Worm (Caenorhabditis elegans) whole organism, mixed stage, embryonic: ENCODE measurements around the gene K07D4.9.

Experiments
- M03D4.4 ChIP-seq: sonication (generic microtip); optimal IDR thresholded peaks from 2 replicates; lab custom pipeline; 2017; ENCODE audit warnings: mild to moderate bottlenecking, missing genetic modification characterization, missing compliant biosample characterization
- bed-3 ChIP-seq: fragments of 200-800 bp; sonication (Bioruptor generic); optimal IDR thresholded peaks from 3 replicates; lab custom pipeline; 2018; ENCODE audit warnings: mild to moderate bottlenecking, missing genetic modification characterization, moderate library complexity, missing compliant biosample characterization
- blmp-1 ChIP-seq: fragments of 150-350 bp; optimal IDR thresholded peaks from 2 replicates; lab custom pipeline; 2014; ENCODE audit warnings: missing biosample characterization, missing genetic modification characterization
- ces-1 ChIP-seq: fragments of 150-350 bp; optimal IDR thresholded peaks from 2 replicates; lab custom pipeline; 2014; ENCODE audit warnings: missing biosample characterization, missing genetic modification reagents, missing genetic modification characterization
- elt-1 ChIP-seq: sonication (generic microtip); optimal IDR thresholded peaks from 2 replicates; lab custom pipeline; 2017; ENCODE audit warnings: missing genetic modification characterization, mild to moderate bottlenecking, missing compliant biosample characterization, antibody characterized with exemption, moderate library complexity, borderline replicate concordance; ENCODE audit not compliant: insufficient read depth
- flh-1 ChIP-seq: fragments of 200-800 bp; sonication (Bioruptor generic); optimal IDR thresholded peaks from 2 replicates; lab custom pipeline; 2018; ENCODE audit warnings: mild to moderate bottlenecking, missing genetic modification characterization, moderate library complexity, missing compliant biosample characterization
- ham-2 ChIP-seq: fragments of 200-800 bp; sonication (Bioruptor generic); optimal IDR thresholded peaks from 2 replicates; lab custom pipeline; 2018; ENCODE audit warnings: mild to moderate bottlenecking, missing genetic modification characterization, missing compliant biosample characterization
- hlh-1 ChIP-seq: fragments of 150-350 bp; optimal IDR thresholded peaks from 2 replicates; lab custom pipeline; 2014; ENCODE audit warnings: missing biosample characterization, missing genetic modification reagents, missing genetic modification characterization
- lin-13 ChIP-seq: fragments of 150-350 bp; optimal IDR thresholded peaks from 2 replicates; lab custom pipeline; 2014; ENCODE audit warnings: missing biosample characterization, missing genetic modification characterization
- lsy-2 ChIP-seq: fragments of 150-350 bp; optimal IDR thresholded peaks from 2 replicates; lab custom pipeline; 2014; ENCODE audit warnings: missing biosample characterization, missing genetic modification characterization
- mab-5 ChIP-seq: fragments of 150-350 bp; optimal IDR thresholded peaks from 2 replicates; lab custom pipeline; 2014; ENCODE audit warnings: missing biosample characterization, missing genetic modification characterization
- mep-1 ChIP-seq: fragments of 150-350 bp; optimal IDR thresholded peaks from 2 replicates; lab custom pipeline; 2017; ENCODE audit warnings: missing biosample characterization, missing genetic modification reagents, missing genetic modification characterization, inconsistent platforms
- mls-2 ChIP-seq: sonication (generic microtip); optimal IDR thresholded peaks from 2 replicates; lab custom pipeline; 2016; ENCODE audit warnings: mild to moderate bottlenecking, missing genetic modification characterization, moderate library complexity, missing compliant biosample characterization
- pha-4 ChIP-seq: fragments of 150-350 bp; optimal IDR thresholded peaks from 2 replicates; lab custom pipeline; 2018; ENCODE audit warnings: missing biosample characterization, missing genetic modification reagents, missing genetic modification characterization
- sptf-1 ChIP-seq: sonication (generic microtip); optimal IDR thresholded peaks from 2 replicates; lab custom pipeline; 2017; ENCODE audit warnings: mild to moderate bottlenecking, missing genetic modification characterization, moderate library complexity, missing compliant biosample characterization
- unc-120 ChIP-seq: sonication (generic microtip); optimal IDR thresholded peaks from 2 replicates; lab custom pipeline; 2017; ENCODE audit warnings: missing genetic modification characterization, missing compliant biosample characterization; ENCODE audit not compliant: poor library complexity, severe bottlenecking
- unc-39 ChIP-seq: fragments of 150-350 bp; optimal IDR thresholded peaks from 2 replicates; lab custom pipeline; 2014; ENCODE audit warnings: missing biosample characterization, missing genetic modification characterization

The K07D4.9 gene

ce11 chrII:4067258-4067657 is 38.9 kb downstream of the K07D4.9 start, which contains the start of gene W06A11.1:
Gene W06A11.1 (plus strand): TSS chrII:4067558.
- TF ChIP-seq ham-2 (GFP tag; lab: Kevin White, UChicago) (no peak), lsy-2 (no peak), mls-2 (tag; lab: Kevin White, UChicago) (no peak), bed-3 (GFP tag; lab: Kevin White, UChicago) (no peak)

DNA sequence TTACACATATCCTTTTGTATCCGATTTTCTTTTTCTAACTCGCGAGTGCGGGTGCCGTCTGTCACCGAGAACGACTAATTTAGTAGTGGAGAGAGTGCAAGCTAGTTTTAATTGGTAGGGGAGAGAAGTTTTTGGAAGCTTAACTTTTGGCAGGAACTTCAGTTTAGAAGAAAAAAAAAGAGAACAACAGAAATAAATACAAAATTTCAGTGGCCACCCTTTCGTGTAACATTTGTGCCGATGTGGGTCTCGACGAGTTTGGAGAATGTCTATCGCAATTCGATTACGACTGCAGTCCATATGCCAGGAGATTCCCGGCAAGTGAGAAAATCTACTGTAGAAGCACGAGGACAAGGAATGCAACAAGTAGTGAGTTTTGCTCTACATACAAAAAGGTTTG is 39.8 kb downstream of the K07D4.9 start:
- TF ChIP-seq hlh-1 (tag; lab: Kevin White, UChicago) (no peak), M03D4.4 (no peak), blmp-1 (tag; lab: Kevin White, UChicago) (no peak), elt-1 (tag; lab: Kevin White, UChicago) (no peak), mep-1 (no peak), ces-1 (GFP tag; lab: Kevin White, UChicago) (no peak), unc-120 (tag; lab: Kevin White, UChicago) (no peak), sptf-1 (no peak), unc-39 (tag; lab: Kevin White, UChicago) (no peak), lin-13 (tag; lab: Kevin White, UChicago) (no peak), lsy-2 (no peak)

ce11 chrII:4071075-4071474 is 42.7 kb downstream of the K07D4.9 start:
- TF ChIP-seq lsy-2 (no peak), ces-1 (GFP tag; lab: Kevin White, UChicago) (no peak), ham-2 (GFP tag; lab: Kevin White, UChicago) (no peak), flh-1 (no peak), mep-1 (no peak), M03D4.4 (no peak), pha-4 (tag; lab: Kevin White, UChicago) (no peak)

DNA sequence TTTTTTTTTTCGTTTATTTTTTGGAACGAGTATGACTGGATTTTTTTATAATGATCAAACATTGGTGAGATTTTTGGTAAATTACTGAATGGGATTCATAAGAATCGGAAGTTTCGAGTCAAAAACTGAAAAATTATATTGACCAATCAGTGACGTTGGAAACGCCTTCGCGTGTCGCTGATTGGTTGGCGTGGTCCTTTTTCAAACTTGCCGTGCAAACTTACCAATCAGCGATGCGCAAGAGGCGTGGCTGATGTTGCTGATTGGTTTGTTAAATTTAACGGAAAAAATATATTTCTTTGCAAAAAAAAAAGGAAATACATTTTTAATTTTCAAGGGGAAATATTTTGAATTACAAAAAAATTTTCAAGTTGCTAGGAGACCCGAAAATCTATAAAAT is 46.3 kb downstream of the K07D4.9 start:
- no peak for TF ChIP-seq mab-5 (tag; lab: Kevin White, UChicago)
- TF ChIP-seq blmp-1 (tag; lab: Kevin White, UChicago), result no peak
